Worm (Caenorhabditis elegans): ENCODE data around the gene W02H5.19.

Gene W02H5.19

ce11 chrV:2601817-2602216, 36.9 kb upstream of the W02H5.19 start:
- TF ChIP-seq unc-62 (GFP tag; optimal IDR thresholded peaks at IDR 0.05) = no peak

- TF ChIP-seq lin-15B (tag; optimal IDR thresholded peaks at IDR 0.05) = peak; percentile 47
- TF ChIP-seq nfya-1 (tag; optimal IDR thresholded peaks at IDR 0.05; ENCODE audit: insufficient read depth) = peak; percentile 42
- TF ChIP-seq zag-1 (tag; optimal IDR thresholded peaks at IDR 0.05) = no peak
- no peak for TF ChIP-seq ceh-82 (tag; optimal IDR thresholded peaks at IDR 0.05)
- TF ChIP-seq nhr-23 (tag; optimal IDR thresholded peaks at IDR 0.05) = peak; percentile 3
- no peak for TF ChIP-seq nhr-25 (tag; optimal IDR thresholded peaks at IDR 0.05)
Observed at ce11 chrV:2603056-2603455, 35.6 kb upstream of the W02H5.19 start, which contains the start of gene F53E10.6. Gene F53E10.6, minus strand, starts transcription at chrV:2603063.

ce11 chrV:2608352-2608751, 30.3 kb upstream of the W02H5.19 start, which contains the start of gene acr-17:
Gene acr-17, plus strand, starts transcription at chrV:2608652.
- no peak for TF ChIP-seq fkh-2 (tag; optimal IDR thresholded peaks at IDR 0.05)
- TF ChIP-seq ZK546.5 (tag; optimal IDR thresholded peaks at IDR 0.05) = no peak
- TF ChIP-seq unc-39 (tag; optimal IDR thresholded peaks at IDR 0.05) = no peak
- TF ChIP-seq skn-1 (tag; optimal IDR thresholded peaks at IDR 0.05) = no peak
- TF ChIP-seq nhr-23 (tag; optimal IDR thresholded peaks at IDR 0.05) = no peak
- TF ChIP-seq pha-4 (tag; optimal IDR thresholded peaks at IDR 0.05) = no peak
- no peak for TF ChIP-seq egl-27 (tag; optimal IDR thresholded peaks at IDR 0.05)
- no peak for TF ChIP-seq lsy-12 (tag; optimal IDR thresholded peaks at IDR 0.05)
- TF ChIP-seq mml-1 (tag; optimal IDR thresholded peaks at IDR 0.05) = no peak
- TF ChIP-seq unc-62 (GFP tag; optimal IDR thresholded peaks at IDR 0.05) = no peak

ce11 chrV:2614986-2615687, 23.6 kb upstream of the W02H5.19 start, which contains the start of gene F53E10.1:
Gene F53E10.1, plus strand, starts transcription at chrV:2615310.
- TF ChIP-seq lin-15B (tag; optimal IDR thresholded peaks at IDR 0.05) = no peak
- no peak for TF ChIP-seq ztf-4 (tag; optimal IDR thresholded peaks at IDR 0.05)
- no peak for TF ChIP-seq elt-1 (tag; optimal IDR thresholded peaks at IDR 0.05)
- no peak for TF ChIP-seq nhr-67 (tag; optimal IDR thresholded peaks at IDR 0.05)
- TF ChIP-seq ceh-28 (tag; optimal IDR thresholded peaks at IDR 0.05) = peak; percentile 47
- peak; percentile 61 for TF ChIP-seq nhr-25 (tag; optimal IDR thresholded peaks at IDR 0.05)
- TF ChIP-seq nfya-1 (tag; optimal IDR thresholded peaks at IDR 0.05; ENCODE audit: insufficient read depth) = peak; percentile 38
- TF ChIP-seq ama-1 (optimal IDR thresholded peaks at IDR 0.05) = no peak
- no peak for TF ChIP-seq fos-1 (tag; optimal IDR thresholded peaks at IDR 0.05)
- peak; percentile 81 for TF ChIP-seq nhr-23 (tag; optimal IDR thresholded peaks at IDR 0.05)
- TF ChIP-seq pqm-1 (tag; optimal IDR thresholded peaks at IDR 0.05) = peak; percentile 11
- no peak for TF ChIP-seq hmg-11 (tag; optimal IDR thresholded peaks at IDR 0.05)
- TF ChIP-seq lin-39 (tag; optimal IDR thresholded peaks at IDR 0.05) = no peak
- no peak for TF ChIP-seq mdl-1 (tag; optimal IDR thresholded peaks at IDR 0.05)
- TF ChIP-seq aly-2 (tag; optimal IDR thresholded peaks at IDR 0.05) = no peak
- no peak for TF ChIP-seq unc-62 (GFP tag; optimal IDR thresholded peaks at IDR 0.05)
- TF ChIP-seq ztf-11 (tag; optimal IDR thresholded peaks at IDR 0.05) = no peak
- no peak for TF ChIP-seq elt-3 (tag; optimal IDR thresholded peaks at IDR 0.05)
- no peak for TF ChIP-seq snpc-4 (tag; optimal IDR thresholded peaks at IDR 0.05)
- no peak for TF ChIP-seq sea-2 (GFP tag; optimal IDR thresholded peaks at IDR 0.05)
- no peak for TF ChIP-seq unc-39 (tag; optimal IDR thresholded peaks at IDR 0.05)
- TF ChIP-seq pha-4 (tag; optimal IDR thresholded peaks at IDR 0.05) = peak; percentile 66
- TF ChIP-seq fkh-10 (GFP tag; optimal IDR thresholded peaks at IDR 0.05) = no peak
- no peak for TF ChIP-seq nhr-12 (tag; optimal IDR thresholded peaks at IDR 0.05)
- no peak for TF ChIP-seq eor-1 (tag; optimal IDR thresholded peaks at IDR 0.05)
- peak; percentile 7 for TF ChIP-seq jun-1 (tag; optimal IDR thresholded peaks at IDR 0.05)
- peak; percentile 64 for TF ChIP-seq elt-2 (tag; optimal IDR thresholded peaks at IDR 0.05)
- no peak for TF ChIP-seq nhr-11 (tag; optimal IDR thresholded peaks at IDR 0.05)
- peak; percentile 4 for TF ChIP-seq egl-5 (tag; optimal IDR thresholded peaks at IDR 0.05)
- no peak for TF ChIP-seq fkh-2 (tag; optimal IDR thresholded peaks at IDR 0.05)
- TF ChIP-seq nhr-76 (tag; optimal IDR thresholded peaks at IDR 0.05) = no peak
- no peak for TF ChIP-seq lsy-12 (tag; optimal IDR thresholded peaks at IDR 0.05)
- TF ChIP-seq nhr-28 (tag; optimal IDR thresholded peaks at IDR 0.05) = no peak
